Worm (Caenorhabditis elegans) whole organism, L3 larva: ENCODE results near the gene aat-8.
A peak's percentile ranks its signal among the peaks of the same experiment; 100 is the strongest.

Experiments used
- R02D3.7 ChIP-seq: fragments of 150-350 bp; optimal IDR thresholded peaks from 2 replicates; lab custom pipeline; 2014; ENCODE audit warnings: missing biosample characterization, missing genetic modification characterization
- ZK546.5 ChIP-seq: sonication (generic microtip); optimal IDR thresholded peaks from 2 replicates; lab custom pipeline; 2017; ENCODE audit warnings: missing biosample characterization, missing genetic modification characterization
- aly-2 ChIP-seq: fragments of 150-350 bp; optimal IDR thresholded peaks from 2 replicates; lab custom pipeline; 2014; ENCODE audit warnings: missing biosample characterization, missing genetic modification characterization
- ceh-16 ChIP-seq: sonication (generic microtip); optimal IDR thresholded peaks from 2 replicates; lab custom pipeline; 2017; ENCODE audit warnings: missing biosample characterization, missing genetic modification characterization
- ceh-28 ChIP-seq: fragments of 150-350 bp; optimal IDR thresholded peaks from 2 replicates; lab custom pipeline; 2014; ENCODE audit warnings: missing biosample characterization, missing genetic modification reagents, missing genetic modification characterization
- ceh-82 ChIP-seq: fragments of 150-350 bp; optimal IDR thresholded peaks from 2 replicates; lab custom pipeline; 2014; ENCODE audit warnings: missing biosample characterization, missing genetic modification characterization
- ceh-9 ChIP-seq: sonication (generic microtip); optimal IDR thresholded peaks from 2 replicates; lab custom pipeline; 2018; ENCODE audit warnings: missing biosample characterization, missing genetic modification characterization
- daf-12 ChIP-seq: fragments of 150-350 bp; optimal IDR thresholded peaks from 2 replicates; lab custom pipeline; 2014; ENCODE audit warnings: missing biosample characterization, missing genetic modification reagents, missing genetic modification characterization
- elt-2 ChIP-seq: sonication (generic microtip); optimal IDR thresholded peaks from 2 replicates; lab custom pipeline; 2016; ENCODE audit warnings: missing genetic modification reagents, mild to moderate bottlenecking, missing genetic modification characterization, missing compliant biosample characterization
- eor-1 ChIP-seq, 2 experiments: fragments of 150-350 bp; optimal IDR thresholded peaks; 2 replicates each; lab custom pipeline; 2014 to 2018; ENCODE audit warnings: missing biosample characterization in 2 of 2, missing genetic modification characterization in 2 of 2
- fkh-10 ChIP-seq: sonication (generic microtip); optimal IDR thresholded peaks from 2 replicates; lab custom pipeline; 2017; ENCODE audit warnings: missing biosample characterization, missing genetic modification reagents, missing genetic modification characterization
- fkh-2 ChIP-seq: fragments of 150-350 bp; optimal IDR thresholded peaks from 2 replicates; lab custom pipeline; 2014; ENCODE audit warnings: missing biosample characterization, missing genetic modification reagents, missing genetic modification characterization
- fos-1 ChIP-seq: fragments of 150-350 bp; optimal IDR thresholded peaks from 2 replicates; lab custom pipeline; 2014; ENCODE audit warnings: missing biosample characterization, missing genetic modification characterization
- hmg-11 ChIP-seq: sonication (generic microtip); optimal IDR thresholded peaks from 2 replicates; lab custom pipeline; 2016; ENCODE audit warnings: missing genetic modification characterization, missing compliant biosample characterization
- lin-15B ChIP-seq: fragments of 150-350 bp; optimal IDR thresholded peaks from 2 replicates; lab custom pipeline; 2014; ENCODE audit warnings: missing biosample characterization, missing genetic modification characterization
- lin-39 ChIP-seq: fragments of 150-350 bp; optimal IDR thresholded peaks from 2 replicates; lab custom pipeline; 2018; ENCODE audit warnings: missing biosample characterization, missing genetic modification reagents, missing genetic modification characterization
- mdl-1 ChIP-seq: fragments of 150-350 bp; optimal IDR thresholded peaks from 2 replicates; lab custom pipeline; 2014; ENCODE audit warnings: missing biosample characterization, missing genetic modification characterization
- nhr-11 ChIP-seq: fragments of 150-350 bp; optimal IDR thresholded peaks from 2 replicates; lab custom pipeline; 2014; ENCODE audit warnings: missing biosample characterization, missing genetic modification characterization
- nhr-12 ChIP-seq: fragments of 150-350 bp; optimal IDR thresholded peaks from 2 replicates; lab custom pipeline; 2014; ENCODE audit warnings: missing biosample characterization, missing genetic modification characterization
- nhr-23 ChIP-seq: fragments of 150-350 bp; optimal IDR thresholded peaks from 2 replicates; lab custom pipeline; 2014; ENCODE audit warnings: missing biosample characterization, missing genetic modification reagents, missing genetic modification characterization
- nhr-237 ChIP-seq: fragments of 150-350 bp; optimal IDR thresholded peaks from 2 replicates; lab custom pipeline; 2014; ENCODE audit warnings: missing biosample characterization, missing genetic modification characterization
- nhr-43 ChIP-seq: sonication (generic microtip); optimal IDR thresholded peaks from 2 replicates; lab custom pipeline; 2016; ENCODE audit warnings: mild to moderate bottlenecking, missing genetic modification characterization, missing compliant biosample characterization; ENCODE audit not compliant: poor library complexity, severe bottlenecking
- nhr-67 ChIP-seq: fragments of 150-350 bp; optimal IDR thresholded peaks from 2 replicates; lab custom pipeline; 2014; ENCODE audit warnings: missing biosample characterization, missing genetic modification characterization
- nhr-76 ChIP-seq: fragments of 150-350 bp; sonication (generic microtip); optimal IDR thresholded peaks from 5 replicates; lab custom pipeline; 2014; ENCODE audit warnings: missing biosample characterization, missing genetic modification characterization
- pha-4 ChIP-seq: fragments of 150-350 bp; optimal IDR thresholded peaks from 2 replicates; lab custom pipeline; 2014; ENCODE audit warnings: missing biosample characterization, missing genetic modification reagents, missing genetic modification characterization
- pqm-1 ChIP-seq: fragments of 150-350 bp; optimal IDR thresholded peaks from 2 replicates; lab custom pipeline; 2017; ENCODE audit warnings: missing biosample characterization, missing genetic modification characterization, inconsistent platforms
- skn-1 ChIP-seq: fragments of 150-350 bp; optimal IDR thresholded peaks from 2 replicates; lab custom pipeline; 2014; ENCODE audit warnings: missing biosample characterization, missing genetic modification characterization
- snpc-4 ChIP-seq: fragments of 150-350 bp; optimal IDR thresholded peaks from 2 replicates; lab custom pipeline; 2014; ENCODE audit warnings: missing biosample characterization, missing genetic modification characterization
- tbx-2 ChIP-seq: sonication (generic microtip); optimal IDR thresholded peaks from 2 replicates; lab custom pipeline; 2016; ENCODE audit warnings: mild to moderate bottlenecking, missing genetic modification characterization, missing compliant biosample characterization
- unc-62 ChIP-seq: fragments of 150-350 bp; sonication (generic microtip); optimal IDR thresholded peaks from 4 replicates; lab custom pipeline; 2014; ENCODE audit warnings: missing biosample characterization, missing genetic modification reagents, missing genetic modification characterization
- zag-1 ChIP-seq: fragments of 150-350 bp; optimal IDR thresholded peaks from 2 replicates; lab custom pipeline; 2014; ENCODE audit warnings: missing biosample characterization, missing genetic modification characterization
- ztf-11 ChIP-seq: fragments of 150-350 bp; optimal IDR thresholded peaks from 2 replicates; lab custom pipeline; 2014; ENCODE audit warnings: missing biosample characterization, missing genetic modification characterization
- ztf-4 ChIP-seq: fragments of 150-350 bp; optimal IDR thresholded peaks from 2 replicates; lab custom pipeline; 2014; ENCODE audit warnings: missing biosample characterization, missing genetic modification characterization

aat-8 gene

DNA sequence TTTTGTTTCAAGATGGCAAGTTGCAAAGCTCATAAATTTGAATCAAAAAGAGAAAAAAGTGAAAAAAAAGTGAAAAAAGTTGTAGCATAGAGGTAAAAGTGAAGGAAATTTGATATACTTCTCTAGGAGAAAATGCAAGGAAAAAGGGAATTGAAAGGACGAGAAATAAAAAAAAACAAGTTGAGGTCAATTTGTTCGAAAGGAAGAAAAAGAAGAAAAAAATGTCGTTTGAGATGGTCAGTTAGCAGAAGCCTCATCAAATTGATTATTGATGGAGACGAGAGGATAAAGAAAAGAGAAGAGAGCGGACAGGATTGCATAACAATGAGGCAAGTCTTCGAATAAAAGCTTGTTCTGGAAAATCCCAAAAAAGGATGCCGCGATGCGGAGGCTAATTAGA is 44.7 kb downstream of the aat-8 start:
- peak; percentile 95 for TF ChIP-seq fkh-10 (GFP tag; lab: Kevin White, UChicago)
- TF ChIP-seq skn-1 = no peak

DNA sequence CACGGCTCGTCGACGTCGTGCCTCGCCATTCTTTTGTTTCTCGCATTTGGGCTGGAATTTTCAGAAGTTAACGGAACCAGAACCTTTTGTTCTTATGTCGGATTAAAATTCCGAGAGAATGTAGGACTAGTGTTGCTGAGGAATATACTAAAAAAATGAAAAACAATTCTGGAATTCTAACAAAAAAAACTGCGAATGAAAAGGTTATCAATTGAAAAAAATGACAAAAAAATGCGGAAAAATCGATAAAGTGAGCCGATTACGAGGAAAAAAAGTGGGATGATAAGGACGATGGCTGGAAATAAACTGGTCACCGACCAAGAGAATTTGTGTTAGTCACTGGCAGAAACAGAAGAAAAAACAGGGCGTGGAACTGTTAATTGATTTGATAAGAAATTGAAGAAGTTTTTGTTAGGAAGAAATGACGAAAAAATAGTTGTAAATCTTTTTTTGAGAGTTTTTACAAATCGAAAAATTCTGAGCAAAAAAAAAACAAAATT is 45.5 kb downstream of the aat-8 start, which contains the start of gene bris-1:
Gene bris-1, minus strand, starts transcription at position 51 of the 500 bp plus-strand sequence.
- TF ChIP-seq pqm-1 (tag; lab: Kevin White, UChicago) = peak; percentile 8
- TF ChIP-seq R02D3.7 (tag; lab: Kevin White, UChicago) = no peak
- peak; percentile 81 for TF ChIP-seq elt-2
- TF ChIP-seq ceh-28 (tag; lab: Kevin White, UChicago) = peak; percentile 2
- no peak for TF ChIP-seq daf-12 (tag; lab: Kevin White, UChicago)

DNA sequence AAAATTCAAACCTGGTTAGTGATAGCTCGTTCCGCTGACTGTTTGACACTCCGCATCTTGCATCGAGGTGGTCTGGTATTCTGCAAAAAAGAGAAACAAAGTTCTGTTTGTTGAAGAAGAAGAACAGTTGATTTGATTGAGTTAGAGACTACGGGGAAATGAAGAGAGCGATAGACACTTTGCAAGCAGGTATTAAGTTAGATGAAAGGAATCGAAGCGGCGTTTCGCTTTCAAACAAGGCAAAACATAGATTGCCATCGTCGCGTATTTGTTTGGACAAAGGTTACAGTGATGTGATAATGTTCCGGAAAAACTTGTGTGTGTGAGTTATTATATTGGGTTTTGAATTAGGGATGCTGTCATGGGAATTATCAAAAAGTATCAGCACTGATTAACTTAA is 47.6 kb downstream of the aat-8 start:
- TF ChIP-seq unc-62 (no peak), nhr-67 (tag; lab: Kevin White, UChicago) (no peak), nhr-23 (tag; lab: Kevin White, UChicago) (no peak), elt-2 (no peak), snpc-4 (tag; lab: Kevin White, UChicago) (no peak), ceh-9 (tag; lab: Kevin White, UChicago) (no peak), ztf-4 (tag; lab: Kevin White, UChicago) (no peak), hmg-11 (tag; lab: Kevin White, UChicago) (no peak), pha-4 (tag; lab: Kevin White, UChicago) (no peak), nhr-76 (tag; lab: Kevin White, UChicago) (no peak), fkh-10 (GFP tag; lab: Kevin White, UChicago) (no peak), aly-2 (tag; lab: Kevin White, UChicago) (no peak), ceh-82 (tag; lab: Kevin White, UChicago) (no peak)

DNA sequence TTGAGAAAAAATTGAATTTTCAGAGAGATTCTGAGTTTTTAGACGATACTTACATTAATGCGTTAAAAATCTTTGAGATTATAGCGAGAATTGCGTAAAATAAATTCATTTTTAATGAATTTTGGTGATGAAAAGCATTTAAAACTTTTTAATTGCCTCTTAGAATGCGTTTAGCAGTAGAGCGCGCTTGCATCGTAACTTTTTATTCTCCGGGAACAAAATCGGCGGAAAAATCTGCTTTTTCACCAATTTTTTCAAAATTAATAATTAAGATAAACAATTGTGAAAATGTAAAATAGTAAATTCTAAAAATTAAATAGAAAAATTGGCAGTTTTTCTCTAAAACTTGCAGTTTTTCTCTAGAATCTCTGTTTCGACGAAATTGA is 49.6 kb downstream of the aat-8 start:
- TF ChIP-seq tbx-2 (tag; lab: Kevin White, UChicago) (no peak), zag-1 (no peak), fkh-2 (tag; lab: Kevin White, UChicago) (no peak), nhr-67 (tag; lab: Kevin White, UChicago) (no peak), ceh-82 (tag; lab: Kevin White, UChicago) (no peak), nhr-12 (no peak), lin-15B (tag; lab: Kevin White, UChicago) (no peak), elt-2 (no peak), mdl-1 (tag; lab: Kevin White, UChicago) (no peak), lin-39 (tag; lab: Kevin White, UChicago) (no peak), fos-1 (tag; lab: Kevin White, UChicago) (no peak), nhr-11 (no peak), eor-1 (tag; optimal IDR thresholded peaks at IDR 0.05; lab: Kevin White, UChicago) (no peak), nhr-43 (tag; lab: Kevin White, UChicago) (no peak), ceh-9 (tag; lab: Kevin White, UChicago) (no peak), ceh-16 (tag; lab: Kevin White, UChicago) (no peak), ztf-11 (no peak), daf-12 (tag; lab: Kevin White, UChicago) (no peak), nhr-23 (tag; lab: Kevin White, UChicago) (no peak)

DNA sequence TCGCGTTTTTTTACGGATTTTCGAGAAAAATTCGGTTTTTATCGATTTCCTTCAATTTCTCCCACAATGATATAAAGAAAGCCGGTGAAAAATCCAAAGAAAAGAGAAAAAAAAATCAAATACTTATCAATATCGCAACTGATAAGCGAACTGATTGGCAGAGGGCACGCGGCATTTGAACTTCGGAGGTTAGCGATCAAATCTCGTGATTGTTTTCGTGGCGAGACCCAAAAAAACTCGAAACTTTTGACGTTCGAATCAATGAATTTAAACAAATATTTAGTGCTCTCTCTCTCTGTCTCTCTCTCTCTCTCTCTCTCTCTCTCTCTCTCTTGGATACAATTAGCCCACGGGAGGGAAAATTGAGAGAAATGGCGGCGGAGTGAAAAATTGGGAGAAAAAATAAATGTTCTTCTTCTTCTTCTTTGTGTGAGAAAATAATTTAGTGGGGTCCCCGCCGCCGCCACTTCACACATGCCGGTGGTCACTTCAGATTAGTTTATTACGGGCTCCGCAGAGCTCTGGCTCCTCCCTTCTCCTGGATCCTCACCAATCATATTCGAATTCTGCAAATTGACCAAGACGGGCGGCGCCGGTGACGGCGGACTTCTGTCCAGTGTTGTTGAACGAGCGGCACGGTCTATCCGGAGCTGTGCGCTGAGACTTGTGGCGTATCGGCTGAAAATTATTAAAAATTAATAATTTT is 50.1 kb downstream of the aat-8 start:
- TF ChIP-seq lin-15B (tag; lab: Kevin White, UChicago) (peak; percentile 12), eor-1 (tag; optimal IDR thresholded peaks at IDR 0.05; lab: Kevin White, UChicago) (no peak), nhr-237 (tag; lab: Kevin White, UChicago) (no peak), pha-4 (tag; lab: Kevin White, UChicago) (peak; percentile 57), ZK546.5 (tag; lab: Kevin White, UChicago) (no peak), ztf-4 (tag; lab: Kevin White, UChicago) (no peak), elt-2 (peak; percentile 82)
